Fruit fly (Drosophila melanogaster) whole organism, wandering third instar larva: ENCODE results near the gene CG32354.

Source experiments
- Abd-B ChIP-seq: fragments of >200 bp; optimal IDR thresholded peaks from 2 replicates; lab custom pipeline; 2017; ENCODE audit warnings: missing biosample characterization, missing genetic modification characterization
- CG32264 ChIP-seq: fragments of 200-800 bp; sonication (Bioruptor generic); optimal IDR thresholded peaks from 2 replicates; lab custom pipeline; 2016; ENCODE audit warnings: missing biosample characterization, missing genetic modification characterization
- CG9705 ChIP-seq: fragments of 200-800 bp; sonication (Bioruptor generic); optimal IDR thresholded peaks from 2 replicates; lab custom pipeline; 2018; ENCODE audit warnings: missing biosample characterization, mild to moderate bottlenecking, missing genetic modification characterization
- Rel ChIP-seq, 2 experiments: fragments of 200-800 bp; sonication (Bioruptor generic) in 1 of 2; optimal IDR thresholded peaks; 2 replicates in 1 of 2; 3 replicates in 1 of 2; lab custom pipeline; 2016 to 2019; ENCODE audit warnings: mild to moderate bottlenecking in 2 of 2, missing biosample characterization in 2 of 2, missing genetic modification characterization in 2 of 2, moderate library complexity in 1 of 2
- Sp1 ChIP-seq: fragments of 200-800 bp; sonication (Bioruptor generic); optimal IDR thresholded peaks from 3 replicates; lab custom pipeline; 2019; ENCODE audit warnings: missing biosample characterization, mild to moderate bottlenecking, missing genetic modification characterization, moderate library complexity
- Vsx2 ChIP-seq: fragments of 200-300, 225-300 bp; sonication (Bioruptor generic); optimal IDR thresholded peaks from 2 replicates; lab custom pipeline; 2018; ENCODE audit warnings: missing biosample characterization, missing genetic modification characterization; ENCODE audit not compliant: partially characterized antibody
- fru ChIP-seq: fragments of 200-800 bp; sonication (Bioruptor generic); optimal IDR thresholded peaks from 3 replicates; lab custom pipeline; 2016; ENCODE audit warnings: missing biosample characterization, mild to moderate bottlenecking, missing genetic modification characterization
- pan ChIP-seq: fragments of >200 bp; optimal IDR thresholded peaks from 2 replicates; lab custom pipeline; 2017
- psq ChIP-seq: fragments of 200-800 bp; sonication (Bioruptor generic); optimal IDR thresholded peaks from 3 replicates; lab custom pipeline; 2017; ENCODE audit warnings: missing biosample characterization, mild to moderate bottlenecking, missing genetic modification characterization, moderate library complexity
- sv ChIP-seq: fragments of 200-800 bp; sonication (Bioruptor generic); optimal IDR thresholded peaks from 3 replicates; lab custom pipeline; 2016; ENCODE audit warnings: missing biosample characterization, missing genetic modification characterization
- tai ChIP-seq: sonication (Bioruptor generic); optimal IDR thresholded peaks from 2 replicates; lab custom pipeline; 2016; ENCODE audit warnings: missing biosample characterization, missing genetic modification characterization

dm6 chr3L:8379161-8379560, 42.8 kb downstream of the CG32354 start:
- TF ChIP-seq fru (no peak), Rel (GFP tag; optimal IDR thresholded peaks at IDR 0.05; lab: Kevin White, UChicago) (no peak), Rel (tag; optimal IDR thresholded peaks at IDR 0.05; lab: Kevin White, UChicago) (no peak), CG9705 (GFP tag; lab: Kevin White, UChicago) (no peak), pan (lab: Kevin White, UChicago) (no peak), Sp1 (GFP tag; lab: Kevin White, UChicago) (no peak), CG32264 (GFP tag; lab: Kevin White, UChicago) (no peak), psq (GFP tag; lab: Kevin White, UChicago) (no peak), Vsx2 (GFP tag; lab: Kevin White, UChicago) (no peak), tai (no peak), Abd-B (GFP tag; lab: Kevin White, UChicago) (no peak), sv (GFP tag; lab: Kevin White, UChicago) (no peak)
